Fruit fly (Drosophila melanogaster) whole organism, embryonic: ENCODE data around the gene PIG-T.

Source experiments
- Atf6 ChIP-seq: fragments of 200-800 bp; sonication (Bioruptor generic); IDR thresholded peaks from 2 replicates; pipeline ENCODE4 v1.3.6; 2022; ENCODE audit warnings: missing biosample characterization, missing genetic modification characterization
- Bgb ChIP-seq: fragments of 200-800 bp; sonication (Bioruptor generic); IDR thresholded peaks from 2 replicates; pipeline ENCODE4 v1.3.6; 2022; ENCODE audit warnings: missing biosample characterization, missing genetic modification characterization; ENCODE audit not compliant: partially characterized antibody
- CG11247 ChIP-seq: fragments of 200-800 bp; sonication (Bioruptor generic); IDR thresholded peaks from 2 replicates; pipeline ENCODE4 v1.3.6; 2022; ENCODE audit warnings: missing biosample characterization, missing genetic modification characterization
- CG13123 ChIP-seq: fragments of 200-800 bp; sonication (Bioruptor generic); optimal IDR thresholded peaks from 2 replicates; lab custom pipeline; 2016; ENCODE audit warnings: missing biosample characterization, missing genetic modification characterization
- CG14860 ChIP-seq: fragments of 200-800 bp; sonication (Bioruptor generic); IDR thresholded peaks from 3 replicates; pipeline ENCODE4 v1.3.6; 2022; ENCODE audit warnings: missing biosample characterization, missing genetic modification characterization; ENCODE audit not compliant: partially characterized antibody
- CG1529 ChIP-seq: fragments of 200-800 bp; sonication (Bioruptor generic); optimal IDR thresholded peaks from 3 replicates; lab custom pipeline; 2018; ENCODE audit warnings: missing biosample characterization, missing genetic modification characterization
- CG15479 ChIP-seq: fragments of 200-800 bp; sonication (Bioruptor generic); optimal IDR thresholded peaks from 3 replicates; lab custom pipeline; 2019; ENCODE audit warnings: missing biosample characterization, mild to moderate bottlenecking, missing genetic modification characterization, moderate library complexity
- CG15601 ChIP-seq: fragments of 200-800 bp; sonication (Bioruptor generic); optimal IDR thresholded peaks from 3 replicates; lab custom pipeline; 2019; ENCODE audit warnings: missing biosample characterization, mild to moderate bottlenecking, missing genetic modification characterization, moderate library complexity
- CG16815 ChIP-seq: fragments of 200-800 bp; sonication (Bioruptor generic); optimal IDR thresholded peaks from 3 replicates; lab custom pipeline; 2017; ENCODE audit warnings: missing biosample characterization, mild to moderate bottlenecking, missing genetic modification characterization
- CG17359 ChIP-seq: fragments of 200-800 bp; sonication (Bioruptor generic); optimal IDR thresholded peaks from 3 replicates; lab custom pipeline; 2018; ENCODE audit warnings: missing biosample characterization, mild to moderate bottlenecking, missing genetic modification characterization, moderate library complexity
- CG17385 ChIP-seq: fragments of 200-800 bp; sonication (Bioruptor generic); optimal IDR thresholded peaks from 3 replicates; lab custom pipeline; 2018; ENCODE audit warnings: missing biosample characterization, mild to moderate bottlenecking, missing genetic modification characterization
- CG17829 ChIP-seq: fragments of 200-800 bp; optimal IDR thresholded peaks from 2 replicates; lab custom pipeline; 2019; ENCODE audit warnings: missing biosample characterization, mild to moderate bottlenecking, missing genetic modification characterization, moderate library complexity
- CG5953 ChIP-seq: fragments of 200-800 bp; sonication (Bioruptor generic); IDR thresholded peaks from 2 replicates; pipeline ENCODE4 v1.3.6; 2022; ENCODE audit warnings: missing biosample characterization, missing genetic modification characterization
- CG6689 ChIP-seq: fragments of 200-800 bp; sonication (Bioruptor generic); IDR thresholded peaks from 2 replicates; pipeline ENCODE4 v1.3.6; 2022; ENCODE audit warnings: missing biosample characterization, missing genetic modification characterization
- CG6791 ChIP-seq: fragments of 200-800 bp; sonication (Bioruptor generic); IDR thresholded peaks from 3 replicates; pipeline ENCODE4 v1.3.6; 2022; ENCODE audit warnings: missing biosample characterization, missing genetic modification characterization; ENCODE audit not compliant: partially characterized antibody
- CG7556 ChIP-seq: fragments of 200-800 bp; sonication (Bioruptor generic); optimal IDR thresholded peaks from 2 replicates; lab custom pipeline; 2017; ENCODE audit warnings: missing biosample characterization, mild to moderate bottlenecking, missing genetic modification characterization
- CG8388 ChIP-seq: fragments of 200-800 bp; sonication (Bioruptor generic); optimal IDR thresholded peaks from 2 replicates; lab custom pipeline; 2019; ENCODE audit warnings: missing biosample characterization, mild to moderate bottlenecking, missing genetic modification characterization, moderate library complexity
- Camta ChIP-seq: fragments of 200-800 bp; sonication (Bioruptor generic); optimal IDR thresholded peaks from 2 replicates; lab custom pipeline; 2016; ENCODE audit warnings: missing biosample characterization, missing genetic modification characterization
- CoRest ChIP-seq: fragments of 200-800 bp; sonication (Bioruptor generic); optimal IDR thresholded peaks from 3 replicates; lab custom pipeline; 2018; ENCODE audit warnings: missing biosample characterization, mild to moderate bottlenecking, missing genetic modification characterization, moderate library complexity
- Dip2 ChIP-seq: fragments of 200-800 bp; sonication (Bioruptor generic); IDR thresholded peaks from 2 replicates; pipeline ENCODE4 v1.3.6; 2022; ENCODE audit warnings: missing biosample characterization, missing genetic modification characterization
- GATAe ChIP-seq: fragments of 200-800 bp; sonication (Bioruptor generic); conservative IDR thresholded peaks from 2 replicates; pipeline ENCODE4 v1.3.6; 2022; ENCODE audit warnings: missing biosample characterization, missing genetic modification characterization
- Gsc ChIP-seq: fragments of 200-800 bp; sonication (Bioruptor generic); IDR thresholded peaks from 2 replicates; pipeline ENCODE4 v1.3.6; 2022; ENCODE audit warnings: missing biosample characterization, missing genetic modification characterization
- HHEX ChIP-seq: fragments of 200-800 bp; sonication (Bioruptor generic); optimal IDR thresholded peaks from 3 replicates; lab custom pipeline; 2017; ENCODE audit warnings: missing biosample characterization, mild to moderate bottlenecking, missing genetic modification characterization, missing genetic modification reagents
- HLH4C ChIP-seq: fragments of 200-800 bp; sonication (Bioruptor generic); IDR thresholded peaks from 3 replicates; pipeline ENCODE4 v1.3.6; 2022; ENCODE audit warnings: missing biosample characterization, missing genetic modification characterization; ENCODE audit not compliant: partially characterized antibody
- Hey ChIP-seq: fragments of 200-800 bp; sonication (Bioruptor generic); optimal IDR thresholded peaks from 3 replicates; lab custom pipeline; 2018; ENCODE audit warnings: missing biosample characterization, mild to moderate bottlenecking, missing genetic modification characterization
- Hr39 ChIP-seq: fragments of >200 bp; optimal IDR thresholded peaks from 2 replicates; lab custom pipeline; 2017
- Hr51 ChIP-seq, 2 experiments: fragments of 200-800 bp; sonication (Bioruptor generic); optimal IDR thresholded peaks; 2 replicates in 1 of 2; 3 replicates in 1 of 2; lab custom pipeline; 2016 to 2018; ENCODE audit warnings: missing biosample characterization in 2 of 2, missing genetic modification characterization in 2 of 2, mild to moderate bottlenecking in 1 of 2, moderate library complexity in 1 of 2
- Lpt ChIP-seq: fragments of >200 bp; optimal IDR thresholded peaks from 2 replicates; lab custom pipeline; 2018; ENCODE audit warnings: missing biosample characterization, missing genetic modification characterization
- PHDP ChIP-seq: fragments of 200-800 bp; sonication (Bioruptor generic); optimal IDR thresholded peaks from 3 replicates; lab custom pipeline; 2018; ENCODE audit warnings: missing biosample characterization, mild to moderate bottlenecking, missing genetic modification characterization, moderate library complexity
- Pdp1 ChIP-seq, 2 experiments: fragments of 200-800 bp; sonication (Bioruptor generic); optimal IDR thresholded peaks; 3 replicates each; lab custom pipeline; 2016; ENCODE audit warnings: missing biosample characterization in 2 of 2, missing genetic modification characterization in 2 of 2, mild to moderate bottlenecking in 1 of 2, moderate library complexity in 1 of 2
- Scr ChIP-seq: fragments of 200-800 bp; sonication (Bioruptor generic); IDR thresholded peaks from 2 replicates; pipeline ENCODE4 v1.3.6; 2022; ENCODE audit warnings: missing biosample characterization, missing genetic modification characterization; ENCODE audit not compliant: partially characterized antibody
- caup ChIP-seq: fragments of 200-800 bp; sonication (Bioruptor generic); optimal IDR thresholded peaks from 3 replicates; lab custom pipeline; 2017; ENCODE audit warnings: missing biosample characterization, mild to moderate bottlenecking, missing genetic modification characterization, moderate library complexity; ENCODE audit not compliant: severe bottlenecking
- danr ChIP-seq: fragments of 200-800 bp; sonication (Bioruptor generic); IDR thresholded peaks from 2 replicates; pipeline ENCODE4 v1.3.6; 2022; ENCODE audit warnings: missing biosample characterization, missing genetic modification characterization
- ewg ChIP-seq: fragments of 200-800 bp; sonication (Bioruptor generic); optimal IDR thresholded peaks from 3 replicates; lab custom pipeline; 2017; ENCODE audit warnings: mild to moderate bottlenecking, missing biosample characterization, missing genetic modification reagents, missing genetic modification characterization
- eyg ChIP-seq: fragments of 200-800 bp; sonication (Bioruptor generic); optimal IDR thresholded peaks from 3 replicates; lab custom pipeline; 2016; ENCODE audit warnings: missing biosample characterization, missing genetic modification characterization
- fd96Cb ChIP-seq: fragments of 200-800 bp; sonication (Bioruptor generic); optimal IDR thresholded peaks from 2 replicates; lab custom pipeline; 2018; ENCODE audit warnings: missing biosample characterization, mild to moderate bottlenecking, missing genetic modification characterization, moderate library complexity
- hth ChIP-seq: fragments of >200 bp; optimal IDR thresholded peaks from 2 replicates; lab custom pipeline; 2017; ENCODE audit warnings: inconsistent platforms
- inv ChIP-seq: fragments of 200-800 bp; sonication (Bioruptor generic); IDR thresholded peaks from 2 replicates; pipeline ENCODE4 v1.3.6; 2022; ENCODE audit warnings: missing biosample characterization, missing genetic modification characterization; ENCODE audit not compliant: partially characterized antibody
- klu ChIP-seq: fragments of 200-800 bp; sonication (Bioruptor generic); IDR thresholded peaks from 2 replicates; pipeline ENCODE4 v1.3.6; 2022; ENCODE audit warnings: missing biosample characterization, missing genetic modification characterization
- lbe ChIP-seq: fragments of 200-800 bp; sonication (Bioruptor generic); optimal IDR thresholded peaks from 2 replicates; lab custom pipeline; 2016; ENCODE audit warnings: missing biosample characterization, mild to moderate bottlenecking, missing genetic modification characterization
- lov ChIP-seq, 2 experiments: fragments of 200-800 bp in 1 of 2; fragments of >200 bp in 1 of 2; sonication (Bioruptor generic) in 1 of 2; IDR thresholded peaks in 1 of 2; optimal IDR thresholded peaks in 1 of 2; 2 replicates in 1 of 2; 3 replicates in 1 of 2; pipeline versions ENCODE4 v1.3.6 to Lab custom; 2017 to 2022; ENCODE audit warnings: missing biosample characterization in 1 of 2, missing genetic modification characterization in 1 of 2
- mld ChIP-seq: fragments of 200-800 bp; sonication (Bioruptor generic); IDR thresholded peaks from 3 replicates; pipeline ENCODE4 v1.3.6; 2022; ENCODE audit warnings: missing biosample characterization, missing genetic modification characterization; ENCODE audit not compliant: partially characterized antibody
- pb ChIP-seq: fragments of 200-800 bp; sonication (Bioruptor generic); optimal IDR thresholded peaks from 3 replicates; lab custom pipeline; 2016; ENCODE audit warnings: missing biosample characterization, missing genetic modification characterization
- peb ChIP-seq: fragments of 200-800 bp; sonication (Bioruptor generic); IDR thresholded peaks from 2 replicates; pipeline ENCODE4 v1.3.6; 2022; ENCODE audit warnings: missing biosample characterization, missing genetic modification characterization
- schlank ChIP-seq: fragments of 200-800 bp; sonication (Bioruptor generic); optimal IDR thresholded peaks from 2 replicates; lab custom pipeline; 2018; ENCODE audit warnings: missing biosample characterization, mild to moderate bottlenecking, missing genetic modification characterization
- sna ChIP-seq: fragments of 200-800 bp; sonication (Bioruptor generic); IDR thresholded peaks from 2 replicates; pipeline ENCODE4 v1.3.6; 2022; ENCODE audit warnings: missing biosample characterization, missing genetic modification characterization; ENCODE audit not compliant: partially characterized antibody
- tna ChIP-seq: fragments of 200-800 bp; sonication (Bioruptor generic); IDR thresholded peaks from 2 replicates; pipeline ENCODE4 v1.3.6; 2022; ENCODE audit warnings: missing biosample characterization, missing genetic modification characterization; ENCODE audit not compliant: partially characterized antibody
- vnd ChIP-seq: fragments of 200-800 bp; sonication (Bioruptor generic); IDR thresholded peaks from 3 replicates; pipeline ENCODE4 v1.3.6; 2022; ENCODE audit warnings: missing biosample characterization, missing genetic modification characterization; ENCODE audit not compliant: partially characterized antibody
- zen ChIP-seq: fragments of 200-800 bp; sonication (Bioruptor generic); optimal IDR thresholded peaks from 3 replicates; lab custom pipeline; 2018; ENCODE audit warnings: missing biosample characterization, mild to moderate bottlenecking, missing genetic modification characterization, moderate library complexity
- zen2 ChIP-seq: fragments of 200-800 bp; sonication (Bioruptor generic); IDR thresholded peaks from 3 replicates; pipeline ENCODE4 v1.3.6; 2022; ENCODE audit warnings: missing biosample characterization, missing genetic modification characterization; ENCODE audit not compliant: partially characterized antibody

The PIG-T gene

dm6 chrX:8452163-8452562, 45.1 kb upstream of the PIG-T start (continued):
- TF ChIP-seq eyg (GFP tag; lab: Kevin White, UChicago) (no peak), Pdp1 (GFP tag; optimal IDR thresholded peaks at IDR 0.05; lab: Kevin White, UChicago) (no peak), CoRest (tag; lab: Kevin White, UChicago) (no peak), HHEX (no peak), CG15601 (tag; lab: Kevin White, UChicago) (no peak), CG11247 (no peak), fd96Cb (tag; lab: Kevin White, UChicago) (no peak), CG14860 (GFP tag; lab: Robert Waterston, UW) (peak; percentile 100), Atf6 (GFP tag; lab: Robert Waterston, UW) (no peak), Hey (tag; lab: Kevin White, UChicago) (no peak), Camta (GFP tag; lab: Kevin White, UChicago) (no peak), CG16815 (GFP tag; lab: Kevin White, UChicago) (no peak), Bgb (GFP tag; lab: Robert Waterston, UW) (peak; percentile 95), caup (no peak), ewg (GFP tag; lab: Kevin White, UChicago) (no peak), CG15479 (no peak), sna (GFP tag; lab: Robert Waterston, UW) (peak; percentile 97), mld (GFP tag; lab: Robert Waterston, UW) (peak; percentile 100), lbe (GFP tag; lab: Kevin White, UChicago) (no peak), peb (GFP tag; lab: Robert Waterston, UW) (no peak), schlank (tag; lab: Kevin White, UChicago) (no peak), Hr39 (no peak), Scr (GFP tag; lab: Robert Waterston, UW) (peak; percentile 90), Dip2 (GFP tag; lab: Robert Waterston, UW) (no peak), klu (GFP tag; lab: Robert Waterston, UW) (no peak), HLH4C (GFP tag; lab: Robert Waterston, UW) (peak; percentile 100), danr (GFP tag; lab: Robert Waterston, UW) (no peak), CG17385 (GFP tag; lab: Kevin White, UChicago) (no peak), vnd (GFP tag; lab: Robert Waterston, UW) (peak; percentile 99), pb (GFP tag; lab: Kevin White, UChicago) (no peak), CG5953 (GFP tag; lab: Robert Waterston, UW) (no peak), CG13123 (GFP tag; lab: Kevin White, UChicago) (no peak), CG6791 (GFP tag; lab: Robert Waterston, UW) (peak; percentile 100), GATAe (GFP tag; lab: Robert Waterston, UW) (no peak), CG1529 (GFP tag; lab: Kevin White, UChicago) (no peak), inv (GFP tag; lab: Robert Waterston, UW) (peak; percentile 82; the same call in 1 of the 2 replicates), zen2 (GFP tag; lab: Robert Waterston, UW) (peak; percentile 100), CG8388 (GFP tag; lab: Kevin White, UChicago) (no peak), Lpt (GFP tag; lab: Kevin White, UChicago) (no peak), zen (tag; lab: Kevin White, UChicago) (no peak), CG17359 (tag; lab: Kevin White, UChicago) (no peak), CG6689 (GFP tag; lab: Robert Waterston, UW) (no peak), Gsc (GFP tag; lab: Robert Waterston, UW) (no peak), hth (lab: Kevin White, UChicago) (no peak), PHDP (tag; lab: Kevin White, UChicago) (no peak), CG17829 (tag; lab: Kevin White, UChicago) (no peak), CG7556 (GFP tag; lab: Kevin White, UChicago) (no peak), lov (optimal IDR thresholded peaks at IDR 0.05; lab: Kevin White, UChicago) (no peak), lov (GFP tag; IDR thresholded peaks at IDR 0.05; lab: Robert Waterston, UW) (no peak), tna (GFP tag; lab: Robert Waterston, UW) (peak; percentile 100), Hr51 (GFP tag; optimal IDR thresholded peaks at IDR 0.05; lab: Kevin White, UChicago) (no peak)
